Fruit fly (Drosophila melanogaster) whole organism, embryonic: ENCODE measurements around the gene CG16956.

Experiments
- Antp ChIP-seq: fragments of 200-800 bp; sonication (Bioruptor generic); optimal IDR thresholded peaks from 3 replicates; lab custom pipeline; 2016; ENCODE audit warnings: missing biosample characterization, missing genetic modification characterization
- Atf3 ChIP-seq: fragments of 200-800 bp; sonication (Bioruptor generic); optimal IDR thresholded peaks from 3 replicates; lab custom pipeline; 2016; ENCODE audit warnings: missing biosample characterization, missing genetic modification characterization
- Blimp-1 ChIP-seq: fragments of 200-800 bp; sonication (Bioruptor generic); optimal IDR thresholded peaks from 3 replicates; lab custom pipeline; 2018; ENCODE audit warnings: missing biosample characterization, missing genetic modification characterization, mild to moderate bottlenecking, moderate library complexity, missing genetic modification reagents
- CG10209 ChIP-seq: fragments of 200-800 bp; sonication (Bioruptor generic); optimal IDR thresholded peaks from 3 replicates; lab custom pipeline; 2017; ENCODE audit warnings: missing biosample characterization, mild to moderate bottlenecking, missing genetic modification characterization, missing genetic modification reagents
- CG12659 ChIP-seq: fragments of 200-800 bp; sonication (Bioruptor generic); optimal IDR thresholded peaks from 3 replicates; lab custom pipeline; 2017; ENCODE audit warnings: mild to moderate bottlenecking, missing biosample characterization, missing genetic modification reagents, missing genetic modification characterization
- CG12769 ChIP-seq: fragments of 200-800 bp; sonication (Bioruptor generic); optimal IDR thresholded peaks from 2 replicates; lab custom pipeline; 2019; ENCODE audit warnings: missing biosample characterization, mild to moderate bottlenecking, missing genetic modification characterization, moderate library complexity
- CG14441 ChIP-seq: fragments of 200-800 bp; sonication (Bioruptor generic); IDR thresholded peaks from 2 replicates; pipeline ENCODE4 v1.3.6; 2022; ENCODE audit warnings: missing biosample characterization, missing genetic modification characterization
- CG15073 ChIP-seq: fragments of 200-800 bp; sonication (Bioruptor generic); optimal IDR thresholded peaks from 2 replicates; lab custom pipeline; 2016; ENCODE audit warnings: missing biosample characterization, missing genetic modification characterization
- CG15479 ChIP-seq: fragments of 200-800 bp; sonication (Bioruptor generic); optimal IDR thresholded peaks from 3 replicates; lab custom pipeline; 2019; ENCODE audit warnings: missing biosample characterization, mild to moderate bottlenecking, missing genetic modification characterization, moderate library complexity
- CG1603 ChIP-seq: fragments of 200-800 bp; sonication (Bioruptor generic); optimal IDR thresholded peaks from 2 replicates; lab custom pipeline; 2019; ENCODE audit warnings: missing biosample characterization, mild to moderate bottlenecking, missing genetic modification characterization, moderate library complexity
- CG17328 ChIP-seq: fragments of 200-800 bp; sonication (Bioruptor generic); IDR thresholded peaks from 2 replicates; pipeline ENCODE4 v1.3.6; 2022; ENCODE audit warnings: missing biosample characterization, missing genetic modification characterization
- CG17361 ChIP-seq: fragments of 200-800 bp; sonication (Bioruptor generic); IDR thresholded peaks from 3 replicates; pipeline ENCODE4 v1.3.6; 2022; ENCODE audit warnings: missing biosample characterization, missing genetic modification characterization
- CG17568 ChIP-seq: fragments of 200-800 bp; sonication (Bioruptor generic); optimal IDR thresholded peaks from 2 replicates; lab custom pipeline; 2018; ENCODE audit warnings: missing biosample characterization, mild to moderate bottlenecking, missing genetic modification characterization, moderate library complexity
- CG18599 ChIP-seq: fragments of 200-800 bp; sonication (Bioruptor generic); optimal IDR thresholded peaks from 3 replicates; lab custom pipeline; 2017; ENCODE audit warnings: missing biosample characterization, missing genetic modification characterization, mild to moderate bottlenecking, moderate library complexity, missing genetic modification reagents
- CG2199 ChIP-seq: fragments of 200-800 bp; sonication (Bioruptor generic); IDR thresholded peaks from 3 replicates; pipeline ENCODE4 v1.3.6; 2022; ENCODE audit warnings: missing biosample characterization, missing genetic modification characterization
- CG2202 ChIP-seq: fragments of 200-800 bp; sonication (Bioruptor generic); optimal IDR thresholded peaks from 2 replicates; lab custom pipeline; 2018; ENCODE audit warnings: missing biosample characterization, mild to moderate bottlenecking, missing genetic modification characterization
- CG30020 ChIP-seq: fragments of 200-800 bp; optimal IDR thresholded peaks from 2 replicates; lab custom pipeline; 2019; ENCODE audit warnings: missing biosample characterization, mild to moderate bottlenecking, missing genetic modification characterization, moderate library complexity
- CG31388 ChIP-seq: fragments of 200-800 bp; sonication (Bioruptor generic); optimal IDR thresholded peaks from 2 replicates; lab custom pipeline; 2016; ENCODE audit warnings: missing biosample characterization, missing genetic modification characterization
- CG5180 ChIP-seq: fragments of 200-800 bp; sonication (Bioruptor generic); optimal IDR thresholded peaks from 3 replicates; lab custom pipeline; 2017; ENCODE audit warnings: missing biosample characterization, missing genetic modification characterization, mild to moderate bottlenecking, moderate library complexity, missing genetic modification reagents
- CG5953 ChIP-seq: fragments of 200-800 bp; sonication (Bioruptor generic); IDR thresholded peaks from 2 replicates; pipeline ENCODE4 v1.3.6; 2022; ENCODE audit warnings: missing biosample characterization, missing genetic modification characterization
- CG6813 ChIP-seq: fragments of 200-800 bp; sonication (Bioruptor generic); optimal IDR thresholded peaks from 2 replicates; lab custom pipeline; 2017; ENCODE audit warnings: missing biosample characterization, missing genetic modification characterization, mild to moderate bottlenecking, moderate library complexity, missing genetic modification reagents
- CG7963 ChIP-seq: fragments of 200-800 bp; sonication (Bioruptor generic); IDR thresholded peaks from 3 replicates; pipeline ENCODE4 v1.3.6; 2022; ENCODE audit warnings: missing biosample characterization, missing genetic modification characterization; ENCODE audit not compliant: partially characterized antibody
- CG9876 ChIP-seq: fragments of 200-800 bp; sonication (Bioruptor generic); optimal IDR thresholded peaks from 2 replicates; lab custom pipeline; 2016; ENCODE audit warnings: missing biosample characterization, missing genetic modification characterization
- Dad ChIP-seq: fragments of 200-800 bp; sonication (Bioruptor generic); optimal IDR thresholded peaks from 3 replicates; lab custom pipeline; 2016; ENCODE audit warnings: missing biosample characterization, missing genetic modification characterization
- Deaf1 ChIP-seq: fragments of 200-800 bp; optimal IDR thresholded peaks from 3 replicates; lab custom pipeline; 2019; ENCODE audit warnings: missing biosample characterization, mild to moderate bottlenecking, missing genetic modification characterization, moderate library complexity
- Doc3 ChIP-seq: fragments of 200-800 bp; sonication (Bioruptor generic); IDR thresholded peaks from 3 replicates; pipeline ENCODE4 v1.3.6; 2022; ENCODE audit warnings: missing biosample characterization, missing genetic modification characterization; ENCODE audit not compliant: partially characterized antibody
- Dp ChIP-seq: fragments of 200-800 bp; sonication (Bioruptor generic); optimal IDR thresholded peaks from 2 replicates; lab custom pipeline; 2018; ENCODE audit warnings: missing biosample characterization, mild to moderate bottlenecking, missing genetic modification characterization, moderate library complexity
- NC2α ChIP-seq: fragments of 200-800 bp; sonication (Bioruptor generic); optimal IDR thresholded peaks from 2 replicates; lab custom pipeline; 2016; ENCODE audit warnings: missing biosample characterization, missing genetic modification characterization
- Ptx1 ChIP-seq: fragments of 200-800 bp; sonication (Bioruptor generic); IDR thresholded peaks from 2 replicates; pipeline ENCODE4 v1.3.6; 2022; ENCODE audit warnings: missing biosample characterization, missing genetic modification characterization
- Scr ChIP-seq: fragments of 200-800 bp; sonication (Bioruptor generic); IDR thresholded peaks from 2 replicates; pipeline ENCODE4 v1.3.6; 2022; ENCODE audit warnings: missing biosample characterization, missing genetic modification characterization; ENCODE audit not compliant: partially characterized antibody
- Ssrp ChIP-seq: fragments of 200-800 bp; sonication (Bioruptor generic); optimal IDR thresholded peaks from 2 replicates; lab custom pipeline; 2018; ENCODE audit warnings: missing biosample characterization, mild to moderate bottlenecking, missing genetic modification characterization, moderate library complexity
- cato ChIP-seq: fragments of 200-800 bp; sonication (Bioruptor generic); optimal IDR thresholded peaks from 2 replicates; lab custom pipeline; 2016; ENCODE audit warnings: missing biosample characterization, missing genetic modification characterization, borderline replicate concordance
- chn ChIP-seq: fragments of 200-800 bp; sonication (Bioruptor generic); optimal IDR thresholded peaks from 2 replicates; lab custom pipeline; 2016; ENCODE audit warnings: missing biosample characterization, missing genetic modification characterization
- dati ChIP-seq: fragments of 200-800 bp; sonication (Bioruptor generic); IDR thresholded peaks from 2 replicates; pipeline ENCODE4 v1.3.6; 2022; ENCODE audit warnings: missing biosample characterization, missing genetic modification characterization
- dimm ChIP-seq: fragments of 200-800 bp; sonication (Bioruptor generic); IDR thresholded peaks from 2 replicates; pipeline ENCODE4 v1.3.6; 2022; ENCODE audit warnings: missing biosample characterization, missing genetic modification characterization
- ewg ChIP-seq: fragments of 200-800 bp; sonication (Bioruptor generic); optimal IDR thresholded peaks from 3 replicates; lab custom pipeline; 2017; ENCODE audit warnings: mild to moderate bottlenecking, missing biosample characterization, missing genetic modification reagents, missing genetic modification characterization
- gsb ChIP-seq: fragments of 200-800 bp; sonication (Bioruptor generic); IDR thresholded peaks from 2 replicates; pipeline ENCODE4 v1.3.6; 2022; ENCODE audit warnings: missing biosample characterization, missing genetic modification characterization
- gsb-n ChIP-seq: fragments of 200-800 bp; sonication (Bioruptor generic); optimal IDR thresholded peaks from 3 replicates; lab custom pipeline; 2018; ENCODE audit warnings: missing biosample characterization, mild to moderate bottlenecking, missing genetic modification characterization
- hbn ChIP-seq: fragments of 200-800 bp; sonication (Bioruptor generic); IDR thresholded peaks from 2 replicates; pipeline ENCODE4 v1.3.6; 2022; ENCODE audit warnings: missing biosample characterization, missing genetic modification characterization; ENCODE audit not compliant: partially characterized antibody
- hkb ChIP-seq, 2 experiments: fragments of 200-800 bp in 1 of 2; fragments of >200 bp in 1 of 2; sonication (Bioruptor generic) in 1 of 2; IDR thresholded peaks in 1 of 2; optimal IDR thresholded peaks in 1 of 2; 2 replicates each; pipeline versions ENCODE4 v1.3.6 to Lab custom; 2017 to 2022; ENCODE audit warnings: missing biosample characterization in 1 of 2, missing genetic modification characterization in 1 of 2
- inv ChIP-seq: fragments of 200-800 bp; sonication (Bioruptor generic); IDR thresholded peaks from 2 replicates; pipeline ENCODE4 v1.3.6; 2022; ENCODE audit warnings: missing biosample characterization, missing genetic modification characterization; ENCODE audit not compliant: partially characterized antibody
- kni ChIP-seq: fragments of 200-800 bp; sonication (Bioruptor generic); optimal IDR thresholded peaks from 3 replicates; lab custom pipeline; 2017; ENCODE audit warnings: mild to moderate bottlenecking, missing biosample characterization, missing genetic modification reagents, missing genetic modification characterization
- otp ChIP-seq: fragments of 200-800 bp; sonication (Bioruptor generic); IDR thresholded peaks from 3 replicates; pipeline ENCODE4, ENCODE4 v1.3.6; 2022; ENCODE audit warnings: missing biosample characterization, missing genetic modification characterization
- rib ChIP-seq: fragments of 200-800 bp; sonication (Bioruptor generic); IDR thresholded peaks from 2 replicates; pipeline ENCODE4 v1.3.6; 2022; ENCODE audit warnings: missing biosample characterization, missing genetic modification characterization
- row ChIP-seq: fragments of 200-800 bp; sonication (Bioruptor generic); IDR thresholded peaks from 3 replicates; pipeline ENCODE4 v1.3.6; 2022; ENCODE audit warnings: missing biosample characterization, missing genetic modification characterization
- slbo ChIP-seq: fragments of 200-800 bp; sonication (Bioruptor generic); IDR thresholded peaks from 2 replicates; pipeline ENCODE4 v1.3.6; 2022; ENCODE audit warnings: missing biosample characterization, missing genetic modification characterization
- sna ChIP-seq: fragments of 200-800 bp; sonication (Bioruptor generic); IDR thresholded peaks from 2 replicates; pipeline ENCODE4 v1.3.6; 2022; ENCODE audit warnings: missing biosample characterization, missing genetic modification characterization; ENCODE audit not compliant: partially characterized antibody
- twi ChIP-seq: fragments of 200-800 bp; optimal IDR thresholded peaks from 2 replicates; lab custom pipeline; 2019; ENCODE audit warnings: missing biosample characterization, mild to moderate bottlenecking, missing genetic modification characterization, moderate library complexity
- z ChIP-seq: fragments of 200-800 bp; sonication (Bioruptor generic); IDR thresholded peaks from 3 replicates; pipeline ENCODE4 v1.3.6; 2022; ENCODE audit warnings: missing biosample characterization, missing genetic modification characterization

The CG16956 gene

dm6 chr2L:13370762-13371161 is 43.6 kb downstream of the CG16956 start, which contains the start of gene ND-B22 (continued):
- TF ChIP-seq hkb (optimal IDR thresholded peaks at IDR 0.05; lab: Kevin White, UChicago) = no peak
- peak; percentile 34; the same call in 1 of the 2 replicates for TF ChIP-seq hkb (GFP tag; IDR thresholded peaks at IDR 0.05; lab: Robert Waterston, UW)
- TF ChIP-seq twi (tag; lab: Kevin White, UChicago) = peak; percentile 12
- peak; percentile 39; the same call in 1 of the 3 replicates for TF ChIP-seq CG17361 (GFP tag; lab: Robert Waterston, UW)
- no peak for TF ChIP-seq CG9876 (GFP tag; lab: Kevin White, UChicago)
- no peak for TF ChIP-seq dati (GFP tag; lab: Robert Waterston, UW)
- TF ChIP-seq CG17568 (GFP tag; lab: Kevin White, UChicago) = no peak
- no peak for TF ChIP-seq CG5180
- TF ChIP-seq Antp (GFP tag; lab: Kevin White, UChicago) = peak; percentile 4
- no peak for TF ChIP-seq CG6813
- no peak for TF ChIP-seq CG17328
- TF ChIP-seq gsb-n = no peak
- TF ChIP-seq Doc3 (GFP tag; lab: Robert Waterston, UW) = no peak
- no peak for TF ChIP-seq NC2α (GFP tag; lab: Kevin White, UChicago)
- peak; percentile 33 for TF ChIP-seq CG10209 (GFP tag; lab: Kevin White, UChicago)
- peak; percentile 76 for TF ChIP-seq CG12659
- TF ChIP-seq otp (GFP tag; lab: Robert Waterston, UW) = no peak
- no peak for TF ChIP-seq CG14441 (GFP tag; lab: Robert Waterston, UW)
- TF ChIP-seq row (GFP tag; lab: Robert Waterston, UW) = peak; percentile 31; the same call in 1 of the 3 replicates
- TF ChIP-seq Atf3 = no peak
- no peak for TF ChIP-seq Deaf1 (tag; lab: Kevin White, UChicago)
- TF ChIP-seq CG7963 (GFP tag; lab: Robert Waterston, UW) = peak; percentile 16; the same call in 1 of the 3 replicates
- TF ChIP-seq gsb = no peak
- TF ChIP-seq CG1603 (tag; lab: Kevin White, UChicago) = peak; percentile 46
- no peak for TF ChIP-seq CG15073 (GFP tag; lab: Kevin White, UChicago)
- peak; percentile 6 for TF ChIP-seq Ssrp (tag; lab: Kevin White, UChicago)
- no peak for TF ChIP-seq CG31388 (GFP tag; lab: Kevin White, UChicago)
- no peak for TF ChIP-seq cato (GFP tag; lab: Kevin White, UChicago)
- TF ChIP-seq z (GFP tag; lab: Robert Waterston, UW) = no peak
- TF ChIP-seq Dad = peak; percentile 50
- peak; percentile 43 for TF ChIP-seq CG30020 (tag; lab: Kevin White, UChicago)
- TF ChIP-seq sna (GFP tag; lab: Robert Waterston, UW) = peak; percentile 43; the same call in 1 of the 2 replicates
- TF ChIP-seq Ptx1 = peak; percentile 36; the same call in 1 of the 2 replicates
- no peak for TF ChIP-seq CG5953 (GFP tag; lab: Robert Waterston, UW)
- peak; percentile 52 for TF ChIP-seq ewg (GFP tag; lab: Kevin White, UChicago)
- TF ChIP-seq CG2199 (GFP tag; lab: Robert Waterston, UW) = no peak
- no peak for TF ChIP-seq dimm
- peak; percentile 51 for TF ChIP-seq CG18599 (GFP tag; lab: Kevin White, UChicago)
- peak; percentile 37; the same call in 1 of the 2 replicates for TF ChIP-seq hbn (GFP tag; lab: Robert Waterston, UW)
- TF ChIP-seq rib (GFP tag; lab: Robert Waterston, UW) = no peak
- no peak; the same call in 1 of the 2 replicates for TF ChIP-seq inv (GFP tag; lab: Robert Waterston, UW)
- TF ChIP-seq Scr (GFP tag; lab: Robert Waterston, UW) = 0 out of 2 replicates have a peak, but pooled peaks have one; percentile 25
- peak; percentile 69 for TF ChIP-seq slbo (GFP tag; lab: Robert Waterston, UW)
- TF ChIP-seq CG2202 (tag; lab: Kevin White, UChicago) = no peak
- TF ChIP-seq Blimp-1 (GFP tag; lab: Kevin White, UChicago) = no peak
- TF ChIP-seq Dp (GFP tag; lab: Kevin White, UChicago) = peak; percentile 88
- peak; percentile 30 for TF ChIP-seq chn (GFP tag; lab: Kevin White, UChicago)
- no peak for TF ChIP-seq kni (GFP tag; lab: Kevin White, UChicago)
- TF ChIP-seq CG12769 (tag; lab: Kevin White, UChicago) = no peak
- no peak for TF ChIP-seq CG15479 (GFP tag; lab: Kevin White, UChicago)
